Fruit fly (Drosophila melanogaster) whole organism, prepupa: ENCODE data around the gene CG14270.

Experiments
- CG10631 ChIP-seq: fragments of 200-800 bp; sonication (Bioruptor generic); optimal IDR thresholded peaks from 2 replicates; lab custom pipeline; 2016; ENCODE audit warnings: missing biosample characterization, missing genetic modification characterization
- CG6163 ChIP-seq: fragments of 200-800 bp; sonication (Bioruptor generic); IDR thresholded peaks from 3 replicates; pipeline ENCODE4 v1.3.6; 2022; ENCODE audit warnings: missing biosample characterization, missing genetic modification characterization
- CG6808 ChIP-seq: fragments of 200-800 bp; sonication (Bioruptor generic); optimal IDR thresholded peaks from 3 replicates; lab custom pipeline; 2017; ENCODE audit warnings: missing biosample characterization, missing genetic modification characterization, mild to moderate bottlenecking, moderate library complexity, missing genetic modification reagents
- Gug ChIP-seq: fragments of 200-800 bp; sonication (Bioruptor generic); IDR thresholded peaks from 2 replicates; pipeline ENCODE4 v1.3.6; 2022; ENCODE audit warnings: missing biosample characterization, missing genetic modification characterization
- achi ChIP-seq: fragments of 200-800 bp; sonication (Bioruptor generic); optimal IDR thresholded peaks from 3 replicates; lab custom pipeline; 2016; ENCODE audit warnings: missing biosample characterization, missing genetic modification characterization
- acj6 ChIP-seq: fragments of 200-800 bp; sonication (Bioruptor generic); optimal IDR thresholded peaks from 3 replicates; lab custom pipeline; 2016; ENCODE audit warnings: missing biosample characterization, missing genetic modification characterization

DNA sequence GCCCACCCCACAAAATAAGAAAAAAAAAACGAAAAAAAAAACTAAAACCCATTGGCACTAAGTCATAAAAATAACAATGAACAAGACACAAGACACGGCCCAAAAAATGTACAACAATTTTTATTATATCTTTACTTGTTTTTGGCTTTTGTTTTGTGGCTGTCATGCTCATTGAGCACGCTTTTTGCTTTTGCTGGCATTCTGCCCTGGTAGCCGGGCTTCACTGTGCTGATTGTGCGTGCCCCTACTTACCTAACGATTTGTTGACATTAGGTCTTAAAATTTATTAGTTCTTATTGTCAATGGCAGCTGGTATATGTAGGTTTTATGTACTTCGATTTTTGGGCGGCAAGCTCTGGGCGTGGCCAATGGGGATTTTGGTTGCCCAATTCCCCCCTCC is 26.7 kb downstream of the CG14270 start:
- no peak for TF ChIP-seq acj6 (GFP tag; lab: Kevin White, UChicago)
- no peak for TF ChIP-seq CG10631 (GFP tag; lab: Kevin White, UChicago)
- no peak for TF ChIP-seq Gug
- TF ChIP-seq CG6163 (GFP tag; lab: Robert Waterston, UW), result no peak
- TF ChIP-seq CG6808 (GFP tag; lab: Kevin White, UChicago), result no peak
- TF ChIP-seq achi (GFP tag; lab: Kevin White, UChicago), result no peak
